Fruit fly (Drosophila melanogaster) whole organism, embryonic: Measurements from ENCODE around the gene NPF.

Experiments
- Atf6 ChIP-seq: fragments of 200-800 bp; sonication (Bioruptor generic); IDR thresholded peaks from 2 replicates; pipeline ENCODE4 v1.3.6; 2022; ENCODE audit warnings: missing biosample characterization, missing genetic modification characterization
- C15 ChIP-seq: fragments of 200-800 bp; sonication (Bioruptor generic); IDR thresholded peaks from 3 replicates; pipeline ENCODE4 v1.3.6; 2022; ENCODE audit warnings: missing biosample characterization, missing genetic modification characterization
- CG10209 ChIP-seq: fragments of 200-800 bp; sonication (Bioruptor generic); optimal IDR thresholded peaks from 3 replicates; lab custom pipeline; 2017; ENCODE audit warnings: missing biosample characterization, mild to moderate bottlenecking, missing genetic modification characterization, missing genetic modification reagents
- CG10267 ChIP-seq: fragments of 200-800 bp; sonication (Bioruptor generic); optimal IDR thresholded peaks from 2 replicates; lab custom pipeline; 2018; ENCODE audit warnings: missing biosample characterization, mild to moderate bottlenecking, missing genetic modification characterization, moderate library complexity
- CG10959 ChIP-seq: fragments of 200-800 bp; sonication (Bioruptor generic); IDR thresholded peaks from 2 replicates; pipeline ENCODE4 v1.3.6; 2022; ENCODE audit warnings: missing biosample characterization, missing genetic modification characterization
- CG11247 ChIP-seq: fragments of 200-800 bp; sonication (Bioruptor generic); IDR thresholded peaks from 2 replicates; pipeline ENCODE4 v1.3.6; 2022; ENCODE audit warnings: missing biosample characterization, missing genetic modification characterization
- CG11695 ChIP-seq: fragments of 200-800 bp; sonication (Bioruptor generic); IDR thresholded peaks from 3 replicates; pipeline ENCODE4 v1.3.6; 2022; ENCODE audit warnings: missing biosample characterization, missing genetic modification characterization
- CG11696 ChIP-seq: fragments of 200-800 bp; sonication (Bioruptor generic); IDR thresholded peaks from 2 replicates; pipeline ENCODE4 v1.3.6; 2022; ENCODE audit warnings: missing biosample characterization, missing genetic modification characterization
- CG12391 ChIP-seq: fragments of 200-800 bp; sonication (Bioruptor generic); optimal IDR thresholded peaks from 3 replicates; lab custom pipeline; 2018; ENCODE audit warnings: missing biosample characterization, mild to moderate bottlenecking, missing genetic modification characterization, moderate library complexity
- CG13296 ChIP-seq: fragments of 200-800 bp; sonication (Bioruptor generic); optimal IDR thresholded peaks from 3 replicates; lab custom pipeline; 2018; ENCODE audit warnings: missing biosample characterization, mild to moderate bottlenecking, missing genetic modification characterization
- CG14050 ChIP-seq: fragments of 200-800 bp; sonication (Bioruptor generic); IDR thresholded peaks from 3 replicates; pipeline ENCODE4 v1.3.6; 2022; ENCODE audit warnings: missing biosample characterization, missing genetic modification characterization
- CG15269 ChIP-seq: fragments of 200-800 bp; sonication (Bioruptor generic); optimal IDR thresholded peaks from 2 replicates; lab custom pipeline; 2018; ENCODE audit warnings: missing biosample characterization, mild to moderate bottlenecking, missing genetic modification characterization, moderate library complexity
- CG17328 ChIP-seq: fragments of 200-800 bp; sonication (Bioruptor generic); IDR thresholded peaks from 2 replicates; pipeline ENCODE4 v1.3.6; 2022; ENCODE audit warnings: missing biosample characterization, missing genetic modification characterization
- CG17568 ChIP-seq: fragments of 200-800 bp; sonication (Bioruptor generic); optimal IDR thresholded peaks from 2 replicates; lab custom pipeline; 2018; ENCODE audit warnings: missing biosample characterization, mild to moderate bottlenecking, missing genetic modification characterization, moderate library complexity
- CG18262 ChIP-seq: fragments of 200-800 bp; optimal IDR thresholded peaks from 3 replicates; lab custom pipeline; 2019; ENCODE audit warnings: missing biosample characterization, mild to moderate bottlenecking, missing genetic modification characterization, moderate library complexity
- CG2202 ChIP-seq: fragments of 200-800 bp; sonication (Bioruptor generic); optimal IDR thresholded peaks from 2 replicates; lab custom pipeline; 2018; ENCODE audit warnings: missing biosample characterization, mild to moderate bottlenecking, missing genetic modification characterization
- CG3065 ChIP-seq: fragments of 200-800 bp; sonication (Bioruptor generic); optimal IDR thresholded peaks from 2 replicates; lab custom pipeline; 2016; ENCODE audit warnings: missing biosample characterization, missing genetic modification characterization
- CG3838 ChIP-seq: fragments of 200-800 bp; sonication (Bioruptor generic); optimal IDR thresholded peaks from 3 replicates; lab custom pipeline; 2016; ENCODE audit warnings: missing biosample characterization, missing genetic modification characterization
- CG3995 ChIP-seq: fragments of 200-800 bp; sonication (Bioruptor generic); optimal IDR thresholded peaks from 3 replicates; lab custom pipeline; 2016; ENCODE audit warnings: missing biosample characterization, missing genetic modification characterization
- CG6175 ChIP-seq: fragments of 200-800 bp; sonication (Bioruptor generic); IDR thresholded peaks from 3 replicates; pipeline ENCODE4 v1.3.6; 2022; ENCODE audit warnings: missing biosample characterization, missing genetic modification characterization
- CG6765 ChIP-seq: fragments of 200-800 bp; sonication (Bioruptor generic); optimal IDR thresholded peaks from 3 replicates; lab custom pipeline; 2017; ENCODE audit warnings: missing biosample characterization, mild to moderate bottlenecking, missing genetic modification characterization
- CG8281 ChIP-seq: fragments of 200-800 bp; sonication (Bioruptor generic); optimal IDR thresholded peaks from 2 replicates; lab custom pipeline; 2018; ENCODE audit warnings: missing biosample characterization, mild to moderate bottlenecking, missing genetic modification characterization, moderate library complexity
- CoRest ChIP-seq: fragments of 200-800 bp; sonication (Bioruptor generic); optimal IDR thresholded peaks from 3 replicates; lab custom pipeline; 2018; ENCODE audit warnings: missing biosample characterization, mild to moderate bottlenecking, missing genetic modification characterization, moderate library complexity
- CrebB ChIP-seq: fragments of 200-800 bp; sonication (Bioruptor generic); optimal IDR thresholded peaks from 3 replicates; lab custom pipeline; 2018; ENCODE audit warnings: missing biosample characterization, mild to moderate bottlenecking, missing genetic modification characterization
- Deaf1 ChIP-seq: fragments of 200-800 bp; optimal IDR thresholded peaks from 3 replicates; lab custom pipeline; 2019; ENCODE audit warnings: missing biosample characterization, mild to moderate bottlenecking, missing genetic modification characterization, moderate library complexity
- E2f2 ChIP-seq: fragments of 200-800 bp; sonication (Bioruptor generic); IDR thresholded peaks from 2 replicates; pipeline ENCODE4 v1.3.6; 2022; ENCODE audit warnings: missing biosample characterization, missing genetic modification characterization
- Elba2 ChIP-seq: fragments of 200-800 bp; sonication (Bioruptor generic); optimal IDR thresholded peaks from 3 replicates; lab custom pipeline; 2016; ENCODE audit warnings: missing biosample characterization, missing genetic modification characterization
- Gug ChIP-seq: fragments of 200-800 bp; sonication (Bioruptor generic); IDR thresholded peaks from 4 replicates; pipeline ENCODE4 v1.3.6; 2022; ENCODE audit warnings: missing biosample characterization, missing genetic modification characterization
- MESR4 ChIP-seq: fragments of 200-800 bp; sonication (Bioruptor generic); optimal IDR thresholded peaks from 2 replicates; lab custom pipeline; 2018; ENCODE audit warnings: missing biosample characterization, mild to moderate bottlenecking, missing genetic modification characterization, moderate library complexity
- Nf-YC ChIP-seq: fragments of 200-800 bp; optimal IDR thresholded peaks from 3 replicates; lab custom pipeline; 2019; ENCODE audit warnings: missing biosample characterization, mild to moderate bottlenecking, missing genetic modification characterization, moderate library complexity
- Oli ChIP-seq: fragments of 200-800 bp; sonication (Bioruptor generic); optimal IDR thresholded peaks from 2 replicates; lab custom pipeline; 2018; ENCODE audit warnings: missing biosample characterization, mild to moderate bottlenecking, missing genetic modification characterization, moderate library complexity
- Sin3A ChIP-seq: fragments of >200 bp; optimal IDR thresholded peaks from 2 replicates; lab custom pipeline; 2018
- YL-1 ChIP-seq: fragments of 200-800 bp; sonication (Bioruptor generic); optimal IDR thresholded peaks from 3 replicates; lab custom pipeline; 2017; ENCODE audit warnings: missing biosample characterization, mild to moderate bottlenecking, missing genetic modification characterization
- ab ChIP-seq: fragments of 200-800 bp; sonication (Bioruptor generic); optimal IDR thresholded peaks from 2 replicates; lab custom pipeline; 2016; ENCODE audit warnings: missing biosample characterization, missing genetic modification characterization
- ase ChIP-seq: fragments of 200-800 bp; sonication (Bioruptor generic); IDR thresholded peaks from 3 replicates; pipeline ENCODE4 v1.3.6; 2022; ENCODE audit warnings: missing biosample characterization, missing genetic modification characterization
- bowl ChIP-seq: fragments of 200-800 bp; sonication (Bioruptor generic); IDR thresholded peaks from 2 replicates; pipeline ENCODE4 v1.3.6; 2022; ENCODE audit warnings: missing biosample characterization, missing genetic modification characterization
- cas ChIP-seq: fragments of 200-800 bp; sonication (Bioruptor generic); IDR thresholded peaks from 2 replicates; pipeline ENCODE4 v1.3.6; 2022; ENCODE audit warnings: missing biosample characterization, missing genetic modification characterization
- chif ChIP-seq, 2 experiments: fragments of 200-800 bp; sonication (Bioruptor generic); optimal IDR thresholded peaks; 3 replicates each; lab custom pipeline; 2016; ENCODE audit warnings: missing biosample characterization in 2 of 2, missing genetic modification characterization in 2 of 2
- dimm ChIP-seq: fragments of 200-800 bp; sonication (Bioruptor generic); IDR thresholded peaks from 2 replicates; pipeline ENCODE4 v1.3.6; 2022; ENCODE audit warnings: missing biosample characterization, missing genetic modification characterization
- gcm ChIP-seq: fragments of 200-800 bp; sonication (Bioruptor generic); optimal IDR thresholded peaks from 2 replicates; lab custom pipeline; 2019; ENCODE audit warnings: missing biosample characterization, mild to moderate bottlenecking, missing genetic modification characterization, moderate library complexity
- gcm2 ChIP-seq: fragments of 200-800 bp; sonication (Bioruptor generic); optimal IDR thresholded peaks from 2 replicates; lab custom pipeline; 2016; ENCODE audit warnings: missing biosample characterization, missing genetic modification characterization
- gem ChIP-seq: fragments of 200-800 bp; sonication (Bioruptor generic); optimal IDR thresholded peaks from 2 replicates; lab custom pipeline; 2019; ENCODE audit warnings: missing biosample characterization, mild to moderate bottlenecking, missing genetic modification characterization, moderate library complexity
- knrl ChIP-seq: fragments of 200-800 bp; sonication (Bioruptor generic); IDR thresholded peaks from 3 replicates; pipeline ENCODE4 v1.3.6; 2022; ENCODE audit warnings: missing biosample characterization, missing genetic modification characterization; ENCODE audit not compliant: partially characterized antibody
- onecut ChIP-seq: fragments of 200-800 bp; sonication (Bioruptor generic); IDR thresholded peaks from 2 replicates; pipeline ENCODE4 v1.3.6; 2022; ENCODE audit warnings: missing biosample characterization, missing genetic modification characterization
- peb ChIP-seq: fragments of 200-800 bp; sonication (Bioruptor generic); IDR thresholded peaks from 2 replicates; pipeline ENCODE4 v1.3.6; 2022; ENCODE audit warnings: missing biosample characterization, missing genetic modification characterization
- salm ChIP-seq: fragments of 200-800 bp; sonication (Bioruptor generic); optimal IDR thresholded peaks from 2 replicates; lab custom pipeline; 2018; ENCODE audit warnings: missing biosample characterization, mild to moderate bottlenecking, missing genetic modification characterization
- scrt ChIP-seq: fragments of 200-800 bp; sonication (Bioruptor generic); optimal IDR thresholded peaks from 2 replicates; lab custom pipeline; 2018; ENCODE audit warnings: missing biosample characterization, mild to moderate bottlenecking, missing genetic modification characterization, moderate library complexity
- sd ChIP-seq: fragments of 200-800 bp; sonication (Bioruptor generic); optimal IDR thresholded peaks from 3 replicates; lab custom pipeline; 2018; ENCODE audit warnings: missing biosample characterization, mild to moderate bottlenecking, missing genetic modification characterization, moderate library complexity
- seq ChIP-seq: fragments of 200-800 bp; sonication (Bioruptor generic); IDR thresholded peaks from 2 replicates; pipeline ENCODE4 v1.3.6; 2022; ENCODE audit warnings: missing biosample characterization, missing genetic modification characterization
- slp2 ChIP-seq: fragments of 200-800 bp; sonication (Bioruptor generic); optimal IDR thresholded peaks from 2 replicates; lab custom pipeline; 2016; ENCODE audit warnings: missing biosample characterization, missing genetic modification characterization
- toy ChIP-seq: fragments of 200-800 bp; sonication (Bioruptor generic); IDR thresholded peaks from 2 replicates; pipeline ENCODE4 v1.3.6; 2022; ENCODE audit warnings: missing biosample characterization, missing genetic modification characterization
- ttk ChIP-seq: fragments of 200-800 bp; sonication (Bioruptor generic); IDR thresholded peaks from 2 replicates; pipeline ENCODE4 v2.1.2; 2022; ENCODE audit warnings: missing biosample characterization, missing genetic modification characterization
- twi ChIP-seq: fragments of 200-800 bp; optimal IDR thresholded peaks from 2 replicates; lab custom pipeline; 2019; ENCODE audit warnings: missing biosample characterization, mild to moderate bottlenecking, missing genetic modification characterization, moderate library complexity

Gene NPF

DNA sequence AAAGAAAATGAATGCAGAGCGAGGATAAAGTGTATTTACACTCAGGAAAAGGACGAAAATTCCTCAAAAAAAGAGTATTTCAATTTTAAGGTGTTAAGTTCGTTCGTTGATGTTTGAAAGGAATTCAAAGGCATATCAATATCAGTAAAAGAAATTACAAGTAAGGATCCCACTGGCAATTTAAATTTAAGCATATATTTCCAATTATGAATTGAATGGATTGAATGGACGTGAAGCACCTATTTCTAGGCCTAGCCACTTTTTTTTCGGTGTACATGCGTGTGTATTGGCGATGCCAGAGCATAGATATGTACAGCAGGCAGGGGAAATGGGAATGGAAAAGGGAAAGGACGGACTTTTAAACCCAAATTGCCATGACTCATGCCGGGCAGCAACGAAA is 21.5 kb downstream of the NPF start (continued):
- TF ChIP-seq CG13296 (no peak), CoRest (tag; lab: Kevin White, UChicago) (peak; percentile 23), CG8281 (tag; lab: Kevin White, UChicago) (no peak), salm (tag; lab: Kevin White, UChicago) (no peak), gem (tag; lab: Kevin White, UChicago) (peak; percentile 63), gcm2 (no peak), E2f2 (GFP tag; lab: Robert Waterston, UW) (no peak), scrt (GFP tag; lab: Kevin White, UChicago) (no peak), chif (GFP tag; optimal IDR thresholded peaks at IDR 0.05; lab: Kevin White, UChicago) (peak in 1 of 2 experiments; percentile 28), ab (GFP tag; lab: Kevin White, UChicago) (no peak), CG3065 (GFP tag; lab: Kevin White, UChicago) (no peak), C15 (GFP tag; lab: Robert Waterston, UW) (no peak), toy (GFP tag; lab: Robert Waterston, UW) (no peak), CG12391 (tag; lab: Kevin White, UChicago) (peak; percentile 39), cas (GFP tag; lab: Robert Waterston, UW) (no peak), Oli (tag; lab: Kevin White, UChicago) (no peak), CG6175 (GFP tag; lab: Robert Waterston, UW) (no peak), YL-1 (GFP tag; lab: Kevin White, UChicago) (no peak), Sin3A (no peak), CG10267 (peak; percentile 53), twi (no peak), knrl (no peak), CG17328 (GFP tag; lab: Robert Waterston, UW) (no peak), CG10959 (0 out of 2 replicates have a peak, but pooled peaks have one; percentile 19), CG18262 (tag; lab: Kevin White, UChicago) (peak; percentile 60), Atf6 (GFP tag; lab: Robert Waterston, UW) (no peak), Nf-YC (tag; lab: Kevin White, UChicago) (no peak), bowl (GFP tag; lab: Robert Waterston, UW) (no peak), onecut (0 out of 2 replicates have a peak, but pooled peaks have one; percentile 9), CG17568 (GFP tag; lab: Kevin White, UChicago) (no peak), CG15269 (tag; lab: Kevin White, UChicago) (no peak), CG10209 (GFP tag; lab: Kevin White, UChicago) (no peak), Elba2 (GFP tag; lab: Kevin White, UChicago) (no peak), MESR4 (no peak), CG3995 (GFP tag; lab: Kevin White, UChicago) (no peak), CG6765 (GFP tag; lab: Kevin White, UChicago) (no peak), CG14050 (GFP tag; lab: Robert Waterston, UW) (no peak), gcm (no peak), Gug (GFP tag; lab: Robert Waterston, UW) (no peak), dimm (GFP tag; lab: Robert Waterston, UW) (no peak), CG2202 (no peak), CG3838 (no peak), ase (GFP tag; lab: Robert Waterston, UW) (no peak), sd (tag; lab: Kevin White, UChicago) (no peak), peb (no peak), seq (GFP tag; lab: Robert Waterston, UW) (no peak), slp2 (GFP tag; lab: Kevin White, UChicago) (no peak), CG11696 (no peak), CG11695 (GFP tag; lab: Robert Waterston, UW) (no peak), CrebB (tag; lab: Kevin White, UChicago) (no peak), CG11247 (no peak), Deaf1 (no peak), ttk (GFP tag; lab: Robert Waterston, UW) (no peak)
